Fruit fly (Drosophila melanogaster): ENCODE measurements around the gene TAF1B.

dm6 chr3R:10124764-10125163, 19.2 kb downstream of the TAF1B start:
- TF ChIP-seq TFAM (GFP tag; optimal IDR thresholded peaks at IDR 0.05) (no peak), repo (GFP tag; optimal IDR thresholded peaks at IDR 0.05) (no peak), CG30020 (tag; optimal IDR thresholded peaks at IDR 0.05) (no peak), tll (GFP tag; optimal IDR thresholded peaks at IDR 0.05) (no peak), Pdp1 (GFP tag; optimal IDR thresholded peaks at IDR 0.05) (no peak), pan (optimal IDR thresholded peaks at IDR 0.05) (no peak), pan (GFP tag; optimal IDR thresholded peaks at IDR 0.05 in 1 of 2, IDR thresholded peaks at IDR 0.05 in 1 of 2) (no peak), Mad (GFP tag; optimal IDR thresholded peaks at IDR 0.05) (no peak), Ets65A (GFP tag) (no peak), CG1792 (GFP tag; optimal IDR thresholded peaks at IDR 0.05) (no peak), ttk (GFP tag; IDR thresholded peaks at IDR 0.05) (no peak), YL-1 (GFP tag; optimal IDR thresholded peaks at IDR 0.05) (no peak), CG5245 (GFP tag; optimal IDR thresholded peaks at IDR 0.05) (no peak)
